Fruit fly (Drosophila melanogaster): ENCODE results near the gene Sdic2.

DNA sequence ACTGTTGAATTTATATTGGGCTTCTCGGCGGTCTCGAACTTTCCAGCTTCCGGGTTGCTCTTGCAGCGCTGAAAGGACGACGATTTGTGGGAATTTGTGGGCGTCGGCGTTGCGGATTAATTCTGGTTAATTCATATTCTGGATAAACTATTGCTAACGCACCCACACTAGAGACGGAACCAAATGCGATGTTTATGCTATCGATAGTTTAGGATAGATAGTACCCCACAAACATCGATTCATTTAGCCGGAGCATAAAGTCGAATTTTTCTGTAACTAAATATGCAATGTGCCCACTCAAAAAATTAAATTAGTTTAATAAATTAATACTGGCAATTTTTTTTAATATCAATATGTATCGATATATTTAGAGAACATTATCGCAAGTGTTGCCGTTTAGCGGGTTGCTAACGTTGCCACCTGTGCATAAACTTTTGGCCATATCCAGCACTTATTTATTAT is 26.6 kb downstream of the Sdic2 start, which contains the start of gene Rab35:
- TF ChIP-seq ttk (optimal IDR thresholded peaks at IDR 0.05) = no peak
- no peak for TF ChIP-seq h (optimal IDR thresholded peaks at IDR 0.05)
- no peak for TF ChIP-seq insv (optimal IDR thresholded peaks at IDR 0.05)
- no peak for TF ChIP-seq psq (optimal IDR thresholded peaks at IDR 0.05)
